Fruit fly (Drosophila melanogaster): Measurements from ENCODE around the gene CG13078.
A peak's percentile ranks its signal among the peaks of the same experiment; 100 is the strongest.

The CG13078 gene

dm6 chr2L:19575626-19576298 is 12.0 kb downstream of the CG13078 start (continued):
- TF ChIP-seq CG12769 (tag; optimal IDR thresholded peaks at IDR 0.05) (peak; percentile 97), CG7271 (tag; optimal IDR thresholded peaks at IDR 0.05) (no peak), CG10147 (GFP tag; optimal IDR thresholded peaks at IDR 0.05) (peak; percentile 94), NFAT (GFP tag; IDR thresholded peaks at IDR 0.05) (peak; percentile 91), CG2199 (GFP tag; IDR thresholded peaks at IDR 0.05) (peak; percentile 58; the same call in 1 of the 3 replicates), Atf-2 (GFP tag; optimal IDR thresholded peaks at IDR 0.05) (peak; percentile 97), HLH3B (GFP tag; IDR thresholded peaks at IDR 0.05) (peak; percentile 92), pzg (GFP tag; optimal IDR thresholded peaks at IDR 0.05) (peak; percentile 17), Ssrp (tag; optimal IDR thresholded peaks at IDR 0.05) (peak; percentile 97), mirr (GFP tag; optimal IDR thresholded peaks at IDR 0.05) (peak; percentile 78), amos (GFP tag; IDR thresholded peaks at IDR 0.05; ENCODE audit: partially characterized antibody) (peak; percentile 27; the same call in 1 of the 2 replicates), CG6175 (GFP tag; IDR thresholded peaks at IDR 0.05) (no peak; the same call in 1 of the 3 replicates), eve (GFP tag; optimal IDR thresholded peaks at IDR 0.05) (no peak), fd102C (GFP tag; optimal IDR thresholded peaks at IDR 0.05) (peak; percentile 59), sc (optimal IDR thresholded peaks at IDR 0.05) (no peak), sc (GFP tag; optimal IDR thresholded peaks at IDR 0.05) (peak; percentile 91), CG5180 (GFP tag; optimal IDR thresholded peaks at IDR 0.05) (peak; percentile 84), CG4707 (GFP tag; optimal IDR thresholded peaks at IDR 0.05) (peak; percentile 99), eyg (GFP tag; optimal IDR thresholded peaks at IDR 0.05) (peak; percentile 95), Kr (GFP tag; optimal IDR thresholded peaks at IDR 0.05) (no peak), CG12155 (GFP tag; optimal IDR thresholded peaks at IDR 0.05) (peak; percentile 94), CG17186 (GFP tag; optimal IDR thresholded peaks at IDR 0.05) (peak; percentile 84), CG1832 (GFP tag; optimal IDR thresholded peaks at IDR 0.05) (peak; percentile 77), z (GFP tag; IDR thresholded peaks at IDR 0.05) (peak; percentile 87), Mes4 (GFP tag; optimal IDR thresholded peaks at IDR 0.05) (peak; percentile 93), CrebB (tag; optimal IDR thresholded peaks at IDR 0.05) (peak; percentile 79), Oli (tag; optimal IDR thresholded peaks at IDR 0.05) (peak; percentile 98), CG18262 (tag; optimal IDR thresholded peaks at IDR 0.05) (peak; percentile 97), h (optimal IDR thresholded peaks at IDR 0.05) (no peak), seq (GFP tag; IDR thresholded peaks at IDR 0.05) (peak; percentile 95), pb (GFP tag; optimal IDR thresholded peaks at IDR 0.05) (peak; percentile 96), dati (GFP tag; IDR thresholded peaks at IDR 0.05) (no peak; the same call in 1 of the 2 replicates), zfh1 (GFP tag; IDR thresholded peaks at IDR 0.05) (peak; percentile 91), sd (tag; optimal IDR thresholded peaks at IDR 0.05) (peak; percentile 100), CG13296 (GFP tag; optimal IDR thresholded peaks at IDR 0.05) (peak; percentile 94), CG18619 (GFP tag; optimal IDR thresholded peaks at IDR 0.05) (peak; percentile 98), CG9609 (GFP tag; optimal IDR thresholded peaks at IDR 0.05) (peak; percentile 97), yki (optimal IDR thresholded peaks at IDR 0.05) (peak; percentile 60), Sox100B (GFP tag; optimal IDR thresholded peaks at IDR 0.05) (peak; percentile 97), CG3838 (GFP tag; optimal IDR thresholded peaks at IDR 0.05) (peak; percentile 88), CG8388 (GFP tag; optimal IDR thresholded peaks at IDR 0.05) (peak; percentile 94), CG9876 (GFP tag; optimal IDR thresholded peaks at IDR 0.05) (peak; percentile 95), dysf (GFP tag; IDR thresholded peaks at IDR 0.05) (peak; percentile 98), aop (GFP tag; IDR thresholded peaks at IDR 0.05) (peak; percentile 99), CG18011 (GFP tag; optimal IDR thresholded peaks at IDR 0.05) (peak; percentile 88), ham (GFP tag; IDR thresholded peaks at IDR 0.05) (peak; percentile 77), ato (GFP tag; IDR thresholded peaks at IDR 0.05; ENCODE audit: partially characterized antibody) (no peak), B-H1 (GFP tag; IDR thresholded peaks at IDR 0.05) (peak; percentile 89), CG1602 (GFP tag; optimal IDR thresholded peaks at IDR 0.05) (peak; percentile 96), CG16815 (GFP tag; optimal IDR thresholded peaks at IDR 0.05) (peak; percentile 97), NK7.1 (GFP tag; optimal IDR thresholded peaks at IDR 0.05) (peak; percentile 96)
